Worm (Caenorhabditis elegans) whole organism, mixed stage, embryonic: ENCODE results near the gene slc-17.4.
"Not testable (repeated sequence)": the region's sequence is repeated elsewhere in the genome, so short reads cannot be mapped to it uniquely, and the experiment has no call there.

Experiments used
- M03D4.4 ChIP-seq: sonication (generic microtip); optimal IDR thresholded peaks from 2 replicates; lab custom pipeline; 2017; ENCODE audit warnings: mild to moderate bottlenecking, missing genetic modification characterization, missing compliant biosample characterization
- blmp-1 ChIP-seq: fragments of 150-350 bp; optimal IDR thresholded peaks from 2 replicates; lab custom pipeline; 2014; ENCODE audit warnings: missing biosample characterization, missing genetic modification characterization
- ceh-39 ChIP-seq: fragments of 150-350 bp; optimal IDR thresholded peaks from 2 replicates; lab custom pipeline; 2014; ENCODE audit warnings: missing biosample characterization, missing genetic modification characterization
- ceh-43 ChIP-seq: fragments of 200-800 bp; sonication (Bioruptor generic); optimal IDR thresholded peaks from 2 replicates; lab custom pipeline; 2018; ENCODE audit warnings: mild to moderate bottlenecking, missing genetic modification characterization, moderate library complexity, missing compliant biosample characterization
- ces-1 ChIP-seq: fragments of 150-350 bp; optimal IDR thresholded peaks from 2 replicates; lab custom pipeline; 2014; ENCODE audit warnings: missing biosample characterization, missing genetic modification reagents, missing genetic modification characterization
- cnd-1 ChIP-seq: fragments of 200-800 bp; sonication (Bioruptor generic); optimal IDR thresholded peaks from 2 replicates; lab custom pipeline; 2018; ENCODE audit warnings: mild to moderate bottlenecking, missing genetic modification characterization, missing compliant biosample characterization
- drap-1 ChIP-seq: fragments of 200-800 bp; sonication (Bioruptor generic); optimal IDR thresholded peaks from 3 replicates; lab custom pipeline; 2018; ENCODE audit warnings: mild to moderate bottlenecking, missing genetic modification characterization, missing compliant biosample characterization
- elt-1 ChIP-seq: sonication (generic microtip); optimal IDR thresholded peaks from 2 replicates; lab custom pipeline; 2017; ENCODE audit warnings: missing genetic modification characterization, mild to moderate bottlenecking, missing compliant biosample characterization, antibody characterized with exemption, moderate library complexity, borderline replicate concordance; ENCODE audit not compliant: insufficient read depth
- elt-3 ChIP-seq: fragments of 150-350 bp; optimal IDR thresholded peaks from 2 replicates; lab custom pipeline; 2014; ENCODE audit warnings: missing biosample characterization, missing genetic modification characterization
- ham-2 ChIP-seq: fragments of 200-800 bp; sonication (Bioruptor generic); optimal IDR thresholded peaks from 2 replicates; lab custom pipeline; 2018; ENCODE audit warnings: mild to moderate bottlenecking, missing genetic modification characterization, missing compliant biosample characterization
- hlh-1 ChIP-seq: fragments of 150-350 bp; optimal IDR thresholded peaks from 2 replicates; lab custom pipeline; 2014; ENCODE audit warnings: missing biosample characterization, missing genetic modification reagents, missing genetic modification characterization
- lin-13 ChIP-seq: fragments of 150-350 bp; optimal IDR thresholded peaks from 2 replicates; lab custom pipeline; 2014; ENCODE audit warnings: missing biosample characterization, missing genetic modification characterization
- lin-32 ChIP-seq: fragments of 200-800 bp; sonication (Bioruptor generic); optimal IDR thresholded peaks from 2 replicates; lab custom pipeline; 2018; ENCODE audit warnings: mild to moderate bottlenecking, missing genetic modification characterization, missing compliant biosample characterization
- lsy-2 ChIP-seq: fragments of 150-350 bp; optimal IDR thresholded peaks from 2 replicates; lab custom pipeline; 2014; ENCODE audit warnings: missing biosample characterization, missing genetic modification characterization
- mab-5 ChIP-seq: fragments of 150-350 bp; optimal IDR thresholded peaks from 2 replicates; lab custom pipeline; 2014; ENCODE audit warnings: missing biosample characterization, missing genetic modification characterization
- mep-1 ChIP-seq: fragments of 150-350 bp; optimal IDR thresholded peaks from 2 replicates; lab custom pipeline; 2017; ENCODE audit warnings: missing biosample characterization, missing genetic modification reagents, missing genetic modification characterization, inconsistent platforms
- mls-2 ChIP-seq: sonication (generic microtip); optimal IDR thresholded peaks from 2 replicates; lab custom pipeline; 2016; ENCODE audit warnings: mild to moderate bottlenecking, missing genetic modification characterization, moderate library complexity, missing compliant biosample characterization
- nhr-12 ChIP-seq: fragments of 150-350 bp; optimal IDR thresholded peaks from 2 replicates; lab custom pipeline; 2014; ENCODE audit warnings: missing biosample characterization, missing genetic modification characterization
- nhr-2 ChIP-seq: fragments of 150-350 bp; optimal IDR thresholded peaks from 2 replicates; lab custom pipeline; 2014; ENCODE audit warnings: missing biosample characterization, missing genetic modification characterization
- nhr-237 ChIP-seq: fragments of 150-350 bp; optimal IDR thresholded peaks from 2 replicates; lab custom pipeline; 2014; ENCODE audit warnings: missing biosample characterization, missing genetic modification characterization
- nhr-28 ChIP-seq: fragments of 150-350 bp; optimal IDR thresholded peaks from 2 replicates; lab custom pipeline; 2014; ENCODE audit warnings: missing biosample characterization, missing genetic modification characterization
- pha-4 ChIP-seq: fragments of 150-350 bp; optimal IDR thresholded peaks from 2 replicates; lab custom pipeline; 2018; ENCODE audit warnings: missing biosample characterization, missing genetic modification reagents, missing genetic modification characterization
- sem-2 ChIP-seq: fragments of 200-800 bp; sonication (Bioruptor generic); optimal IDR thresholded peaks from 2 replicates; lab custom pipeline; 2018; ENCODE audit warnings: mild to moderate bottlenecking, missing genetic modification characterization, missing compliant biosample characterization
- snpc-4 ChIP-seq: fragments of 150-350 bp; optimal IDR thresholded peaks from 2 replicates; lab custom pipeline; 2014; ENCODE audit warnings: missing biosample characterization, missing genetic modification characterization
- sptf-1 ChIP-seq: sonication (generic microtip); optimal IDR thresholded peaks from 2 replicates; lab custom pipeline; 2017; ENCODE audit warnings: mild to moderate bottlenecking, missing genetic modification characterization, moderate library complexity, missing compliant biosample characterization
- unc-120 ChIP-seq: sonication (generic microtip); optimal IDR thresholded peaks from 2 replicates; lab custom pipeline; 2017; ENCODE audit warnings: missing genetic modification characterization, missing compliant biosample characterization; ENCODE audit not compliant: poor library complexity, severe bottlenecking
- unc-39 ChIP-seq: fragments of 150-350 bp; optimal IDR thresholded peaks from 2 replicates; lab custom pipeline; 2014; ENCODE audit warnings: missing biosample characterization, missing genetic modification characterization
- unc-62 ChIP-seq: fragments of 150-350 bp; optimal IDR thresholded peaks from 2 replicates; lab custom pipeline; 2014; ENCODE audit warnings: missing biosample characterization, missing genetic modification reagents, missing genetic modification characterization
- zip-8 ChIP-seq: fragments of 150-350 bp; optimal IDR thresholded peaks from 2 replicates; lab custom pipeline; 2014; ENCODE audit warnings: missing biosample characterization, missing genetic modification characterization
- ztf-11 ChIP-seq: fragments of 150-350 bp; optimal IDR thresholded peaks from 2 replicates; lab custom pipeline; 2014; ENCODE audit warnings: missing biosample characterization, missing genetic modification characterization

slc-17.4 gene

DNA sequence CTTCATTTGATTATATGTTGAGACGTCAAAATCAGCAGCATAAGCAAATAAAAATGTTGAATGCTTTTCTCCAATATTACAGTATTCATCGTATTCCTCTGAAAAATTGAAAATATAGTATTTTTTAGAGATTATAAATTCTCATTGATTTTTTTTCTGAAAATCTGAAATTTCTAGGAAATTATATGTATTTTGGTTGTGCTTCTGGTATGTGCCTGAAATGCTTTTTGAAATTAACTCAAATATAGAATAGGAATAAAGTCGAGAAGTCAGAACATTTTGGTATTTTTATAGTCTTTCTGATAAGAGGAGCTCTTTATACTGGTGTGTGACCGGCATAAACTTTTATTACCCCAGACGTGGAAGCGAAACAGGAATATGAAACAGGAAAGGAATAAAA lies 15.7 kb upstream of the slc-17.4 start, which contains the start of gene T28F3.8:
Gene T28F3.8, minus strand, starts transcription at position 101 of the 400 bp plus-strand sequence.
- not testable (repeated sequence) for TF ChIP-seq zip-8 (tag; lab: Kevin White, UChicago); nhr-28 (tag; lab: Kevin White, UChicago); unc-62 (GFP tag; lab: Kevin White, UChicago)

- no peak for TF ChIP-seq blmp-1 (tag; lab: Kevin White, UChicago)
- no peak for TF ChIP-seq mls-2 (tag; lab: Kevin White, UChicago)
- TF ChIP-seq nhr-12, result no peak
- no peak for TF ChIP-seq zip-8 (tag; lab: Kevin White, UChicago)
- TF ChIP-seq M03D4.4 (tag; lab: Kevin White, UChicago), result no peak
- TF ChIP-seq lsy-2 (tag; lab: Kevin White, UChicago), result no peak
- TF ChIP-seq ztf-11, result no peak
- no peak for TF ChIP-seq sptf-1 (tag; lab: Kevin White, UChicago)
- TF ChIP-seq, all 35 proteins: peak for 0
Measured at ce11 chrIV:17301933-17302332, 10.4 kb upstream of the slc-17.4 start, which contains the start of gene ifta-2. ifta-2 (minus strand) TSS chrIV:17302033.

- TF ChIP-seq mab-5 (no peak), lsy-2 (tag; lab: Kevin White, UChicago) (no peak), cnd-1 (no peak), nhr-2 (tag; lab: Kevin White, UChicago) (no peak), mls-2 (tag; lab: Kevin White, UChicago) (no peak), ces-1 (GFP tag; lab: Kevin White, UChicago) (no peak), unc-120 (tag; lab: Kevin White, UChicago) (no peak), elt-3 (tag; lab: Kevin White, UChicago) (no peak), ceh-43 (GFP tag; lab: Kevin White, UChicago) (no peak), blmp-1 (tag; lab: Kevin White, UChicago) (no peak), hlh-1 (tag; lab: Kevin White, UChicago) (no peak), ham-2 (GFP tag; lab: Kevin White, UChicago) (no peak), elt-1 (tag; lab: Kevin White, UChicago) (no peak), lin-13 (tag; lab: Kevin White, UChicago) (no peak), snpc-4 (tag; lab: Kevin White, UChicago) (no peak), lin-32 (GFP tag; lab: Kevin White, UChicago) (no peak), zip-8 (tag; lab: Kevin White, UChicago) (no peak), pha-4 (tag; lab: Kevin White, UChicago) (no peak), drap-1 (GFP tag; lab: Kevin White, UChicago) (no peak)
Measured at ce11 chrIV:17294489-17294888, 3.0 kb upstream of the slc-17.4 start, which contains the start of gene T28F3.5. T28F3.5 (plus strand) TSS chrIV:17294789.

DNA sequence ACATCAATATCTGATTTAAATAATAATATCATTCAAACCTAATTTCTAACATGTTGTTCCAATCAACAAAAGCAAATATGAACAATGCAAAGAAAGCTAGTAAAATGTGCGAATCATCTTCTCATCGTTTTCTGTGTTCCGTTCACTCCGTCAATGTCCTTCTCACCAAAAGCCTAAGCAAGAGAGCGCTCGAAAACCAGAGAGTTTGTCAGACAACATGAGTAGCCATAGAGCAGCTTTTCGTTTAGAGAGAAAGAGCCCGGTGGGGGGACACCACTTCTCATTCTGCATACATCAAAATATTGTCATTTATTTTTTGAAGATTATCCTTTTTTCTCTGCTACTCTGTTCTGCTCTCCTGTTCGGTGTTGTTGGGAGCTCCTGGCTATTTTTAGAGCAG lies 2.1 kb upstream of the slc-17.4 start:
- TF ChIP-seq sem-2 (no peak), hlh-1 (tag; lab: Kevin White, UChicago) (peak; percentile 20), nhr-12 (no peak), pha-4 (tag; lab: Kevin White, UChicago) (peak; percentile 14), unc-120 (tag; lab: Kevin White, UChicago) (peak; percentile 19), cnd-1 (no peak)

ce11 chrIV:17293068-17293467 lies 1.5 kb upstream of the slc-17.4 start:
- TF ChIP-seq ceh-39 (tag; lab: Kevin White, UChicago) (no peak), ztf-11 (no peak), elt-1 (tag; lab: Kevin White, UChicago) (no peak), unc-39 (tag; lab: Kevin White, UChicago) (no peak), ces-1 (GFP tag; lab: Kevin White, UChicago) (no peak), cnd-1 (no peak), sem-2 (no peak), mep-1 (tag; lab: Kevin White, UChicago) (no peak), ham-2 (GFP tag; lab: Kevin White, UChicago) (no peak), nhr-237 (tag; lab: Kevin White, UChicago) (no peak), lin-13 (tag; lab: Kevin White, UChicago) (no peak), pha-4 (tag; lab: Kevin White, UChicago) (no peak), M03D4.4 (tag; lab: Kevin White, UChicago) (no peak), snpc-4 (tag; lab: Kevin White, UChicago) (no peak), elt-3 (tag; lab: Kevin White, UChicago) (no peak)
